Fruit fly (Drosophila melanogaster) whole organism, embryonic: ENCODE data around the gene Rpn2.

Experiments
- Abd-B ChIP-seq: fragments of 200-800 bp; sonication (Bioruptor generic); optimal IDR thresholded peaks from 2 replicates; lab custom pipeline; 2018; ENCODE audit warnings: missing biosample characterization, mild to moderate bottlenecking, missing genetic modification characterization, moderate library complexity
- CG10565 ChIP-seq: fragments of 200-800 bp; sonication (Bioruptor generic); optimal IDR thresholded peaks from 3 replicates; lab custom pipeline; 2016; ENCODE audit warnings: missing biosample characterization, mild to moderate bottlenecking, missing genetic modification characterization
- CG10654 ChIP-seq: fragments of 200-800 bp; sonication (Bioruptor generic); optimal IDR thresholded peaks from 2 replicates; lab custom pipeline; 2016; ENCODE audit warnings: missing biosample characterization, missing genetic modification characterization
- CG11093 ChIP-seq: fragments of 200-800 bp; sonication (Bioruptor generic); IDR thresholded peaks from 3 replicates; pipeline ENCODE4 v1.3.6; 2022; ENCODE audit warnings: missing biosample characterization, missing genetic modification characterization
- CG12104 ChIP-seq: fragments of 200-800 bp; sonication (Bioruptor generic); optimal IDR thresholded peaks from 3 replicates; lab custom pipeline; 2016; ENCODE audit warnings: missing biosample characterization, missing genetic modification characterization
- CG1647 ChIP-seq: fragments of 200-800 bp; sonication (Bioruptor generic); optimal IDR thresholded peaks from 3 replicates; lab custom pipeline; 2016; ENCODE audit warnings: missing biosample characterization, missing genetic modification characterization
- CG16815 ChIP-seq: fragments of 200-800 bp; sonication (Bioruptor generic); optimal IDR thresholded peaks from 3 replicates; lab custom pipeline; 2017; ENCODE audit warnings: missing biosample characterization, mild to moderate bottlenecking, missing genetic modification characterization
- CG1832 ChIP-seq: fragments of 200-800 bp; sonication (Bioruptor generic); optimal IDR thresholded peaks from 2 replicates; lab custom pipeline; 2017; ENCODE audit warnings: missing biosample characterization, mild to moderate bottlenecking, missing genetic modification characterization, inconsistent platforms
- CG18476 ChIP-seq: fragments of 200-800 bp; sonication (Bioruptor generic); optimal IDR thresholded peaks from 2 replicates; lab custom pipeline; 2016; ENCODE audit warnings: missing biosample characterization, mild to moderate bottlenecking, missing genetic modification characterization
- CG30403 ChIP-seq: fragments of 200-800 bp; sonication (Bioruptor generic); optimal IDR thresholded peaks from 3 replicates; lab custom pipeline; 2016; ENCODE audit warnings: missing biosample characterization, missing genetic modification characterization
- CG31365 ChIP-seq: fragments of 200-800 bp; sonication (Bioruptor generic); optimal IDR thresholded peaks from 2 replicates; lab custom pipeline; 2018; ENCODE audit warnings: missing biosample characterization, mild to moderate bottlenecking, missing genetic modification characterization
- CG32532 ChIP-seq: fragments of 200-800 bp; sonication (Bioruptor generic); IDR thresholded peaks from 2 replicates; pipeline ENCODE4 v1.3.6; 2022; ENCODE audit warnings: missing biosample characterization, missing genetic modification characterization
- CG32767 ChIP-seq: fragments of 200-800 bp; sonication (Bioruptor generic); IDR thresholded peaks from 2 replicates; pipeline ENCODE4 v1.3.6; 2022; ENCODE audit warnings: missing biosample characterization, missing genetic modification characterization
- CG34224 ChIP-seq: fragments of 200-800 bp; sonication (Bioruptor generic); IDR thresholded peaks from 3 replicates; pipeline ENCODE4 v1.3.6; 2022; ENCODE audit warnings: missing biosample characterization, missing genetic modification characterization; ENCODE audit not compliant: partially characterized antibody
- CG34422 ChIP-seq: fragments of 200-800 bp; sonication (Bioruptor generic); IDR thresholded peaks from 3 replicates; pipeline ENCODE4 v1.3.6; 2022; ENCODE audit warnings: missing biosample characterization, missing genetic modification characterization
- CG3838 ChIP-seq: fragments of 200-800 bp; sonication (Bioruptor generic); optimal IDR thresholded peaks from 3 replicates; lab custom pipeline; 2016; ENCODE audit warnings: missing biosample characterization, missing genetic modification characterization
- CG6791 ChIP-seq: fragments of 200-800 bp; sonication (Bioruptor generic); IDR thresholded peaks from 3 replicates; pipeline ENCODE4 v1.3.6; 2022; ENCODE audit warnings: missing biosample characterization, missing genetic modification characterization; ENCODE audit not compliant: partially characterized antibody
- CG7786 ChIP-seq: fragments of 200-800 bp; sonication (Bioruptor generic); optimal IDR thresholded peaks from 2 replicates; lab custom pipeline; 2016; ENCODE audit warnings: missing biosample characterization, missing genetic modification characterization
- CG7928 ChIP-seq: fragments of 200-800 bp; sonication (Bioruptor generic); optimal IDR thresholded peaks from 2 replicates; lab custom pipeline; 2017; ENCODE audit warnings: missing biosample characterization, mild to moderate bottlenecking, missing genetic modification characterization
- CoRest ChIP-seq: fragments of 200-800 bp; sonication (Bioruptor generic); optimal IDR thresholded peaks from 3 replicates; lab custom pipeline; 2018; ENCODE audit warnings: missing biosample characterization, mild to moderate bottlenecking, missing genetic modification characterization, moderate library complexity
- Dip3 ChIP-seq: fragments of 200-800 bp; sonication (Bioruptor generic); optimal IDR thresholded peaks from 3 replicates; lab custom pipeline; 2016; ENCODE audit warnings: missing biosample characterization, missing genetic modification characterization
- Gug ChIP-seq: fragments of 200-800 bp; sonication (Bioruptor generic); IDR thresholded peaks from 4 replicates; pipeline ENCODE4 v1.3.6; 2022; ENCODE audit warnings: missing biosample characterization, missing genetic modification characterization
- Hmr ChIP-seq: fragments of 200-800 bp; sonication (Bioruptor generic); optimal IDR thresholded peaks from 3 replicates; lab custom pipeline; 2017; ENCODE audit warnings: mild to moderate bottlenecking, missing biosample characterization, missing genetic modification reagents, missing genetic modification characterization
- Hr39 ChIP-seq: fragments of >200 bp; optimal IDR thresholded peaks from 2 replicates; lab custom pipeline; 2017
- Hr51 ChIP-seq, 2 experiments: fragments of 200-800 bp; sonication (Bioruptor generic); optimal IDR thresholded peaks; 2 replicates in 1 of 2; 3 replicates in 1 of 2; lab custom pipeline; 2016 to 2018; ENCODE audit warnings: missing biosample characterization in 2 of 2, missing genetic modification characterization in 2 of 2, mild to moderate bottlenecking in 1 of 2, moderate library complexity in 1 of 2
- NC2β ChIP-seq: fragments of 200-800 bp; sonication (Bioruptor generic); optimal IDR thresholded peaks from 2 replicates; lab custom pipeline; 2016; ENCODE audit warnings: missing biosample characterization, missing genetic modification characterization
- NK7.1 ChIP-seq: fragments of 200-800 bp; sonication (Bioruptor generic); optimal IDR thresholded peaks from 3 replicates; lab custom pipeline; 2016; ENCODE audit warnings: missing biosample characterization, missing genetic modification characterization
- NfI ChIP-seq: fragments of 200-800 bp; sonication (Bioruptor generic); optimal IDR thresholded peaks from 3 replicates; lab custom pipeline; 2018; ENCODE audit warnings: missing biosample characterization, mild to moderate bottlenecking, missing genetic modification characterization, moderate library complexity
- Sox100B ChIP-seq: fragments of 200-800 bp; sonication (Bioruptor generic); optimal IDR thresholded peaks from 3 replicates; lab custom pipeline; 2018; ENCODE audit warnings: missing biosample characterization, mild to moderate bottlenecking, missing genetic modification characterization
- Taf1 ChIP-seq: fragments of 200-800 bp; sonication (Bioruptor generic); IDR thresholded peaks from 2 replicates; pipeline ENCODE4 v1.3.6; 2022; ENCODE audit warnings: missing biosample characterization, missing genetic modification characterization
- Usf ChIP-seq: fragments of 200-800 bp; sonication (Bioruptor generic); optimal IDR thresholded peaks from 2 replicates; lab custom pipeline; 2017; ENCODE audit warnings: missing genotype, missing biosample characterization, missing genetic modification characterization
- bigmax ChIP-seq: fragments of 200-800 bp; sonication (Bioruptor generic); optimal IDR thresholded peaks from 2 replicates; lab custom pipeline; 2018; ENCODE audit warnings: missing biosample characterization, mild to moderate bottlenecking, missing genetic modification characterization
- crol ChIP-seq: fragments of 200-800 bp; sonication (Bioruptor generic); IDR thresholded peaks from 2 replicates; pipeline ENCODE4 v1.3.6; 2022; ENCODE audit warnings: missing biosample characterization, missing genetic modification characterization
- fd102C ChIP-seq: fragments of 200-800 bp; sonication (Bioruptor generic); optimal IDR thresholded peaks from 2 replicates; lab custom pipeline; 2018; ENCODE audit warnings: missing biosample characterization, mild to moderate bottlenecking, missing genetic modification characterization, moderate library complexity
- gt ChIP-seq: fragments of 200-800 bp; sonication (Bioruptor generic); IDR thresholded peaks from 2 replicates; pipeline ENCODE4 v1.3.6; 2022; ENCODE audit warnings: missing biosample characterization, missing genetic modification characterization
- her ChIP-seq: fragments of 200-800 bp; sonication (Bioruptor generic); optimal IDR thresholded peaks from 2 replicates; lab custom pipeline; 2016; ENCODE audit warnings: missing biosample characterization, missing genetic modification characterization
- insv ChIP-seq, 2 experiments: fragments of 200-800 bp; sonication (Bioruptor generic); optimal IDR thresholded peaks; 3 replicates each; lab custom pipeline; 2016 to 2018; ENCODE audit warnings: missing biosample characterization in 2 of 2, missing genetic modification characterization in 2 of 2
- inv ChIP-seq: fragments of 200-800 bp; sonication (Bioruptor generic); IDR thresholded peaks from 2 replicates; pipeline ENCODE4 v1.3.6; 2022; ENCODE audit warnings: missing biosample characterization, missing genetic modification characterization; ENCODE audit not compliant: partially characterized antibody
- jigr1 ChIP-seq: fragments of 200-800 bp; sonication (Bioruptor generic); IDR thresholded peaks from 3 replicates; pipeline ENCODE4 v1.3.6; 2022; ENCODE audit warnings: missing biosample characterization, missing genetic modification characterization
- klu ChIP-seq: fragments of 200-800 bp; sonication (Bioruptor generic); IDR thresholded peaks from 2 replicates; pipeline ENCODE4 v1.3.6; 2022; ENCODE audit warnings: missing biosample characterization, missing genetic modification characterization
- maf-S ChIP-seq: fragments of 200-800 bp; sonication (Bioruptor generic); optimal IDR thresholded peaks from 2 replicates; lab custom pipeline; 2016; ENCODE audit warnings: missing biosample characterization, missing genetic modification characterization
- pb ChIP-seq: fragments of 200-800 bp; sonication (Bioruptor generic); optimal IDR thresholded peaks from 3 replicates; lab custom pipeline; 2016; ENCODE audit warnings: missing biosample characterization, missing genetic modification characterization
- phol ChIP-seq: fragments of 200-800 bp; sonication (Bioruptor generic); optimal IDR thresholded peaks from 3 replicates; lab custom pipeline; 2018; ENCODE audit warnings: missing biosample characterization, mild to moderate bottlenecking, missing genetic modification characterization, moderate library complexity
- ranshi ChIP-seq: fragments of 200-800 bp; sonication (Bioruptor generic); IDR thresholded peaks from 2 replicates; pipeline ENCODE4 v1.3.6; 2022; ENCODE audit warnings: missing biosample characterization, missing genetic modification characterization
- sd ChIP-seq: fragments of 200-800 bp; sonication (Bioruptor generic); optimal IDR thresholded peaks from 3 replicates; lab custom pipeline; 2018; ENCODE audit warnings: missing biosample characterization, mild to moderate bottlenecking, missing genetic modification characterization, moderate library complexity
- slbo ChIP-seq: fragments of 200-800 bp; sonication (Bioruptor generic); IDR thresholded peaks from 2 replicates; pipeline ENCODE4 v1.3.6; 2022; ENCODE audit warnings: missing biosample characterization, missing genetic modification characterization
- sna ChIP-seq: fragments of 200-800 bp; sonication (Bioruptor generic); IDR thresholded peaks from 2 replicates; pipeline ENCODE4 v1.3.6; 2022; ENCODE audit warnings: missing biosample characterization, missing genetic modification characterization; ENCODE audit not compliant: partially characterized antibody
- toy ChIP-seq: fragments of 200-800 bp; sonication (Bioruptor generic); IDR thresholded peaks from 2 replicates; pipeline ENCODE4 v1.3.6; 2022; ENCODE audit warnings: missing biosample characterization, missing genetic modification characterization
- unc-4 ChIP-seq: fragments of 200-800 bp; sonication (Bioruptor generic); IDR thresholded peaks from 2 replicates; pipeline ENCODE4 v1.3.6; 2022; ENCODE audit warnings: missing biosample characterization, missing genetic modification characterization; ENCODE audit not compliant: partially characterized antibody
- vfl ChIP-seq: fragments of 200-800 bp; sonication (Bioruptor generic); optimal IDR thresholded peaks from 2 replicates; lab custom pipeline; 2016; ENCODE audit warnings: missing biosample characterization, missing genetic modification characterization
- zen2 ChIP-seq: fragments of 200-800 bp; sonication (Bioruptor generic); IDR thresholded peaks from 3 replicates; pipeline ENCODE4 v1.3.6; 2022; ENCODE audit warnings: missing biosample characterization, missing genetic modification characterization; ENCODE audit not compliant: partially characterized antibody

Rpn2 gene

dm6 chr3R:29124128-29124527, 29.2 kb upstream of the Rpn2 start (continued):
- TF ChIP-seq CG6791 = no peak
- TF ChIP-seq gt = peak; percentile 41; the same call in 1 of the 2 replicates
- peak; percentile 69 for TF ChIP-seq CG7786
- TF ChIP-seq Usf (GFP tag; lab: Kevin White, UChicago) = peak; percentile 2
- TF ChIP-seq Taf1 (GFP tag; lab: Robert Waterston, UW) = peak; percentile 52; the same call in 1 of the 2 replicates
- TF ChIP-seq jigr1 = no peak
- TF ChIP-seq NK7.1 (GFP tag; lab: Kevin White, UChicago) = peak; percentile 5
- TF ChIP-seq CG11093 (GFP tag; lab: Robert Waterston, UW) = peak; percentile 64; the same call in 2 of the 3 replicates
- TF ChIP-seq CG32767 (GFP tag; lab: Robert Waterston, UW) = peak; percentile 56; the same call in 1 of the 2 replicates
- TF ChIP-seq slbo = peak; percentile 82
- TF ChIP-seq CG7928 (GFP tag; lab: Kevin White, UChicago) = no peak
- peak; percentile 4 for TF ChIP-seq CG1647 (GFP tag; lab: Kevin White, UChicago)
- no peak for TF ChIP-seq bigmax (GFP tag; lab: Kevin White, UChicago)
- no peak for TF ChIP-seq CG1832 (GFP tag; lab: Kevin White, UChicago)
- peak; percentile 39 for TF ChIP-seq CG12104 (GFP tag; lab: Kevin White, UChicago)
- peak; percentile 32 for TF ChIP-seq NC2β (GFP tag; lab: Kevin White, UChicago)
- no peak for TF ChIP-seq inv (GFP tag; lab: Robert Waterston, UW)
- no peak for TF ChIP-seq zen2 (GFP tag; lab: Robert Waterston, UW)
- peak; percentile 70 for TF ChIP-seq phol (tag; lab: Kevin White, UChicago)
- TF ChIP-seq Hr51 (GFP tag; optimal IDR thresholded peaks at IDR 0.05; lab: Kevin White, UChicago) = peak in 1 of 2 experiments; percentile 26
- TF ChIP-seq Dip3 (GFP tag; lab: Kevin White, UChicago) = peak; percentile 44
- TF ChIP-seq CG32532 = peak; percentile 78
- no peak for TF ChIP-seq fd102C (GFP tag; lab: Kevin White, UChicago)
- TF ChIP-seq insv (GFP tag; optimal IDR thresholded peaks at IDR 0.05; lab: Kevin White, UChicago) = no peak
- TF ChIP-seq CG18476 (GFP tag; lab: Kevin White, UChicago) = no peak
- no peak for TF ChIP-seq unc-4 (GFP tag; lab: Robert Waterston, UW)
- TF ChIP-seq her (GFP tag; lab: Kevin White, UChicago) = peak; percentile 70
- peak; percentile 38 for TF ChIP-seq Hmr (GFP tag; lab: Kevin White, UChicago)
- TF ChIP-seq NfI (GFP tag; lab: Kevin White, UChicago) = peak; percentile 58
- peak; percentile 64 for TF ChIP-seq pb (GFP tag; lab: Kevin White, UChicago)
- peak; percentile 64 for TF ChIP-seq CoRest (tag; lab: Kevin White, UChicago)
- TF ChIP-seq CG16815 = peak; percentile 54
- TF ChIP-seq CG10654 (GFP tag; lab: Kevin White, UChicago) = peak; percentile 2
- TF ChIP-seq CG30403 = peak; percentile 69
- TF ChIP-seq Abd-B = peak; percentile 53
- no peak for TF ChIP-seq toy
- peak; percentile 89 for TF ChIP-seq CG31365 (tag; lab: Kevin White, UChicago)
- TF ChIP-seq Hr39 (lab: Kevin White, UChicago) = no peak
- peak; percentile 87 for TF ChIP-seq sd
- 0 out of 2 replicates have a peak, but pooled peaks have one; percentile 42 for TF ChIP-seq klu (GFP tag; lab: Robert Waterston, UW)
- peak; percentile 24 for TF ChIP-seq Sox100B (GFP tag; lab: Kevin White, UChicago)
- no peak for TF ChIP-seq CG3838 (GFP tag; lab: Kevin White, UChicago)
- no peak for TF ChIP-seq CG10565
- peak; percentile 85 for TF ChIP-seq CG34422 (GFP tag; lab: Robert Waterston, UW)
- peak; percentile 71; the same call in 1 of the 2 replicates for TF ChIP-seq ranshi
- peak; percentile 79 for TF ChIP-seq Gug (GFP tag; lab: Robert Waterston, UW)
- no peak for TF ChIP-seq CG34224 (GFP tag; lab: Robert Waterston, UW)
- TF ChIP-seq maf-S (GFP tag; lab: Kevin White, UChicago) = peak; percentile 46
- TF ChIP-seq crol (GFP tag; lab: Robert Waterston, UW) = no peak
- no peak for TF ChIP-seq sna (GFP tag; lab: Robert Waterston, UW)
- TF ChIP-seq vfl = no peak
